Fruit fly (Drosophila melanogaster) whole organism, embryonic: ENCODE results near the gene CG17562.
A peak's percentile ranks its signal among the peaks of the same experiment; 100 is the strongest.

Source experiments
- ATbp ChIP-seq: fragments of 200-800 bp; sonication (Bioruptor generic); optimal IDR thresholded peaks from 2 replicates; lab custom pipeline; 2017; ENCODE audit warnings: missing biosample characterization, mild to moderate bottlenecking, missing genetic modification characterization, missing genetic modification reagents
- Blimp-1 ChIP-seq: fragments of 200-800 bp; sonication (Bioruptor generic); optimal IDR thresholded peaks from 3 replicates; lab custom pipeline; 2018; ENCODE audit warnings: missing biosample characterization, missing genetic modification characterization, mild to moderate bottlenecking, moderate library complexity, missing genetic modification reagents
- BtbVII ChIP-seq: fragments of 200-800 bp; sonication (Bioruptor generic); optimal IDR thresholded peaks from 3 replicates; lab custom pipeline; 2017; ENCODE audit warnings: missing biosample characterization, mild to moderate bottlenecking, missing genetic modification characterization
- CG10209 ChIP-seq: fragments of 200-800 bp; sonication (Bioruptor generic); optimal IDR thresholded peaks from 3 replicates; lab custom pipeline; 2017; ENCODE audit warnings: missing biosample characterization, mild to moderate bottlenecking, missing genetic modification characterization, missing genetic modification reagents
- CG10431 ChIP-seq: fragments of 200-800 bp; sonication (Bioruptor generic); optimal IDR thresholded peaks from 3 replicates; lab custom pipeline; 2018; ENCODE audit warnings: missing biosample characterization, mild to moderate bottlenecking, missing genetic modification characterization
- CG11398 ChIP-seq: fragments of 200-800 bp; sonication (Bioruptor generic); optimal IDR thresholded peaks from 2 replicates; lab custom pipeline; 2016; ENCODE audit warnings: missing biosample characterization, missing genetic modification characterization
- CG12299 ChIP-seq: fragments of 200-800 bp; sonication (Bioruptor generic); optimal IDR thresholded peaks from 2 replicates; lab custom pipeline; 2018; ENCODE audit warnings: missing biosample characterization, mild to moderate bottlenecking, missing genetic modification characterization
- CG12659 ChIP-seq: fragments of 200-800 bp; sonication (Bioruptor generic); optimal IDR thresholded peaks from 3 replicates; lab custom pipeline; 2017; ENCODE audit warnings: mild to moderate bottlenecking, missing biosample characterization, missing genetic modification reagents, missing genetic modification characterization
- CG15601 ChIP-seq: fragments of 200-800 bp; sonication (Bioruptor generic); optimal IDR thresholded peaks from 3 replicates; lab custom pipeline; 2019; ENCODE audit warnings: missing biosample characterization, mild to moderate bottlenecking, missing genetic modification characterization, moderate library complexity
- CG2116 ChIP-seq: fragments of 200-800 bp; sonication (Bioruptor generic); optimal IDR thresholded peaks from 3 replicates; lab custom pipeline; 2018; ENCODE audit warnings: missing biosample characterization, mild to moderate bottlenecking, missing genetic modification characterization
- CG2678 ChIP-seq: fragments of 200-800 bp; sonication (Bioruptor generic); optimal IDR thresholded peaks from 3 replicates; lab custom pipeline; 2019; ENCODE audit warnings: missing biosample characterization, mild to moderate bottlenecking, missing genetic modification characterization, moderate library complexity
- CG33557 ChIP-seq: fragments of 200-800 bp; sonication (Bioruptor generic); optimal IDR thresholded peaks from 2 replicates; lab custom pipeline; 2019; ENCODE audit warnings: missing biosample characterization, mild to moderate bottlenecking, missing genetic modification characterization, moderate library complexity
- CG4328 ChIP-seq: fragments of 200-800 bp; sonication (Bioruptor generic); optimal IDR thresholded peaks from 3 replicates; lab custom pipeline; 2017; ENCODE audit warnings: missing biosample characterization, missing genetic modification reagents, missing genetic modification characterization
- CG6689 ChIP-seq: fragments of 200-800 bp; sonication (Bioruptor generic); IDR thresholded peaks from 2 replicates; pipeline ENCODE4 v1.3.6; 2022; ENCODE audit warnings: missing biosample characterization, missing genetic modification characterization
- CG8944 ChIP-seq: fragments of 200-800 bp; sonication (Bioruptor generic); optimal IDR thresholded peaks from 3 replicates; lab custom pipeline; 2016; ENCODE audit warnings: missing biosample characterization, missing genetic modification characterization
- Camta ChIP-seq: fragments of 200-800 bp; sonication (Bioruptor generic); optimal IDR thresholded peaks from 2 replicates; lab custom pipeline; 2016; ENCODE audit warnings: missing biosample characterization, missing genetic modification characterization
- D ChIP-seq, 2 experiments: fragments of 200-800 bp in 1 of 2; fragments of >200 bp in 1 of 2; sonication (Bioruptor generic) in 1 of 2; optimal IDR thresholded peaks; 2 replicates in 1 of 2; 3 replicates in 1 of 2; lab custom pipeline; 2017; ENCODE audit warnings: mild to moderate bottlenecking in 1 of 2, missing biosample characterization in 1 of 2, missing genetic modification characterization in 1 of 2, missing genetic modification reagents in 1 of 2
- GATAe ChIP-seq: fragments of 200-800 bp; sonication (Bioruptor generic); conservative IDR thresholded peaks from 2 replicates; pipeline ENCODE4 v1.3.6; 2022; ENCODE audit warnings: missing biosample characterization, missing genetic modification characterization
- HmgZ ChIP-seq: fragments of 200-800 bp; sonication (Bioruptor generic); optimal IDR thresholded peaks from 2 replicates; lab custom pipeline; 2018; ENCODE audit warnings: missing biosample characterization, mild to moderate bottlenecking, missing genetic modification characterization
- Mes4 ChIP-seq: fragments of 200-800 bp; sonication (Bioruptor generic); optimal IDR thresholded peaks from 2 replicates; lab custom pipeline; 2016; ENCODE audit warnings: missing biosample characterization, missing genetic modification characterization
- NC2α ChIP-seq: fragments of 200-800 bp; sonication (Bioruptor generic); optimal IDR thresholded peaks from 2 replicates; lab custom pipeline; 2016; ENCODE audit warnings: missing biosample characterization, missing genetic modification characterization
- NFAT ChIP-seq: fragments of 200-800 bp; sonication (Bioruptor generic); IDR thresholded peaks from 2 replicates; pipeline ENCODE4 v1.3.6; 2022; ENCODE audit warnings: missing biosample characterization, missing genetic modification characterization
- Optix ChIP-seq: fragments of 200-800 bp; sonication (Bioruptor generic); IDR thresholded peaks from 3 replicates; pipeline ENCODE4 v1.3.6; 2022; ENCODE audit warnings: missing biosample characterization, missing genetic modification characterization
- Side ChIP-seq: fragments of 200-800 bp; sonication (Bioruptor generic); optimal IDR thresholded peaks from 2 replicates; lab custom pipeline; 2016; ENCODE audit warnings: missing biosample characterization, missing genetic modification characterization
- Sin3A ChIP-seq: fragments of >200 bp; optimal IDR thresholded peaks from 2 replicates; lab custom pipeline; 2018
- Stat92E ChIP-seq, 3 experiments: fragments of >200 bp in 2 of 3; fragments of 200-800 bp in 1 of 3; sonication (Bioruptor generic) in 1 of 3; optimal IDR thresholded peaks; 2 replicates each; lab custom pipeline; 2017 to 2019; ENCODE audit warnings: missing biosample characterization in 3 of 3, missing genetic modification characterization in 3 of 3, mild to moderate bottlenecking in 1 of 3, moderate library complexity in 1 of 3
- Trl ChIP-seq, 3 experiments: fragments of >200 bp in 2 of 3; fragments of 200-800 bp in 1 of 3; sonication (Bioruptor generic) in 1 of 3; optimal IDR thresholded peaks; 2 replicates in 1 of 3; 3 replicates in 2 of 3; lab custom pipeline; 2016 to 2017; ENCODE audit warnings: missing biosample characterization in 1 of 3, missing genetic modification characterization in 1 of 3
- YL-1 ChIP-seq: fragments of 200-800 bp; sonication (Bioruptor generic); optimal IDR thresholded peaks from 3 replicates; lab custom pipeline; 2017; ENCODE audit warnings: missing biosample characterization, mild to moderate bottlenecking, missing genetic modification characterization
- ab ChIP-seq: fragments of 200-800 bp; sonication (Bioruptor generic); optimal IDR thresholded peaks from 2 replicates; lab custom pipeline; 2016; ENCODE audit warnings: missing biosample characterization, missing genetic modification characterization
- ara ChIP-seq: fragments of 200-800 bp; sonication (Bioruptor generic); IDR thresholded peaks from 2 replicates; pipeline ENCODE4 v1.3.6; 2022; ENCODE audit warnings: missing biosample characterization, missing genetic modification characterization
- ash1 ChIP-seq: fragments of 200-800 bp; sonication (Bioruptor generic); optimal IDR thresholded peaks from 2 replicates; lab custom pipeline; 2018; ENCODE audit warnings: missing biosample characterization, mild to moderate bottlenecking, missing genetic modification characterization
- croc ChIP-seq: fragments of 200-800 bp; sonication (Bioruptor generic); conservative IDR thresholded peaks from 3 replicates; pipeline ENCODE4 v1.3.6; 2022; ENCODE audit warnings: missing biosample characterization, missing genetic modification characterization
- dmrt99B ChIP-seq: fragments of 200-800 bp; sonication (Bioruptor generic); optimal IDR thresholded peaks from 2 replicates; lab custom pipeline; 2018; ENCODE audit warnings: missing biosample characterization, mild to moderate bottlenecking, missing genetic modification characterization, moderate library complexity
- dpn ChIP-seq, 2 experiments: fragments of 200-800 bp; sonication (Bioruptor generic); optimal IDR thresholded peaks; 3 replicates each; lab custom pipeline; 2016; ENCODE audit warnings: missing biosample characterization in 2 of 2, missing genetic modification characterization in 2 of 2
- fd3F ChIP-seq: fragments of 200-800 bp; sonication (Bioruptor generic); optimal IDR thresholded peaks from 2 replicates; lab custom pipeline; 2018; ENCODE audit warnings: missing biosample characterization, mild to moderate bottlenecking, missing genetic modification characterization, moderate library complexity
- fd64A ChIP-seq: fragments of 200-800 bp; sonication (Bioruptor generic); optimal IDR thresholded peaks from 3 replicates; lab custom pipeline; 2018; ENCODE audit warnings: missing biosample characterization, mild to moderate bottlenecking, missing genetic modification characterization
- knrl ChIP-seq: fragments of 200-800 bp; sonication (Bioruptor generic); IDR thresholded peaks from 3 replicates; pipeline ENCODE4 v1.3.6; 2022; ENCODE audit warnings: missing biosample characterization, missing genetic modification characterization; ENCODE audit not compliant: partially characterized antibody
- nerfin-1 ChIP-seq: fragments of 200-800 bp; sonication (Bioruptor generic); optimal IDR thresholded peaks from 3 replicates; lab custom pipeline; 2019; ENCODE audit warnings: missing biosample characterization, mild to moderate bottlenecking, missing genetic modification characterization, moderate library complexity
- odd ChIP-seq: fragments of 200-800 bp; sonication (Bioruptor generic); optimal IDR thresholded peaks from 2 replicates; lab custom pipeline; 2017; ENCODE audit warnings: missing biosample characterization, mild to moderate bottlenecking, missing genetic modification characterization
- org-1 ChIP-seq: fragments of 200-800 bp; sonication (Bioruptor generic); optimal IDR thresholded peaks from 2 replicates; lab custom pipeline; 2017; ENCODE audit warnings: missing biosample characterization, missing genetic modification characterization
- pan ChIP-seq, 4 experiments: fragments of >200 bp in 3 of 4; fragments of 200-800 bp in 1 of 4; sonication (Bioruptor generic) in 1 of 4; optimal IDR thresholded peaks in 3 of 4; IDR thresholded peaks in 1 of 4; 2 replicates each; pipeline versions ENCODE4 v1.3.6 to Lab custom; 2017 to 2022; ENCODE audit warnings: missing biosample characterization in 2 of 4, missing genetic modification characterization in 2 of 4, mixed read lengths in 1 of 4
- pzg ChIP-seq: fragments of 200-800 bp; sonication (Bioruptor generic); optimal IDR thresholded peaks from 3 replicates; lab custom pipeline; 2018; ENCODE audit warnings: missing biosample characterization, mild to moderate bottlenecking, missing genetic modification characterization, moderate library complexity
- schlank ChIP-seq: fragments of 200-800 bp; sonication (Bioruptor generic); optimal IDR thresholded peaks from 2 replicates; lab custom pipeline; 2018; ENCODE audit warnings: missing biosample characterization, mild to moderate bottlenecking, missing genetic modification characterization
- sug ChIP-seq: fragments of 200-800 bp; optimal IDR thresholded peaks from 2 replicates; lab custom pipeline; 2019; ENCODE audit warnings: missing biosample characterization, mild to moderate bottlenecking, missing genetic modification characterization, moderate library complexity
- tgo ChIP-seq: fragments of 200-800 bp; sonication (Bioruptor generic); IDR thresholded peaks from 3 replicates; pipeline ENCODE4 v1.3.6; 2022; ENCODE audit warnings: missing biosample characterization, missing genetic modification characterization
- tup ChIP-seq: fragments of 200-800 bp; sonication (Bioruptor generic); optimal IDR thresholded peaks from 2 replicates; lab custom pipeline; 2016; ENCODE audit warnings: missing biosample characterization, mild to moderate bottlenecking, missing genetic modification characterization, moderate library complexity
- zf30C ChIP-seq: fragments of 200-800 bp; sonication (Bioruptor generic); optimal IDR thresholded peaks from 3 replicates; lab custom pipeline; 2018; ENCODE audit warnings: missing biosample characterization, mild to moderate bottlenecking, missing genetic modification characterization

The CG17562 gene

dm6 chr3R:16652091-16652490, 37.0 kb downstream of the CG17562 start, which contains the start of gene CG14907 (continued):
- TF ChIP-seq CG2116 (GFP tag; lab: Kevin White, UChicago) (peak; percentile 96), org-1 (no peak), Trl (optimal IDR thresholded peaks at IDR 0.05; lab: Kevin White, UChicago) (no peak), Trl (GFP tag; optimal IDR thresholded peaks at IDR 0.05; lab: Kevin White, UChicago) (no peak)

- TF ChIP-seq ab (GFP tag; lab: Kevin White, UChicago): no peak
- no peak for TF ChIP-seq CG12659 (GFP tag; lab: Kevin White, UChicago)
- peak; percentile 17 for TF ChIP-seq fd3F (GFP tag; lab: Kevin White, UChicago)
- peak; percentile 4 for TF ChIP-seq ATbp (GFP tag; lab: Kevin White, UChicago)
- TF ChIP-seq NC2α (GFP tag; lab: Kevin White, UChicago): no peak
- TF ChIP-seq Mes4: no peak
- TF ChIP-seq pan (optimal IDR thresholded peaks at IDR 0.05; lab: Kevin White, UChicago): no peak
- no peak for TF ChIP-seq pan (GFP tag; optimal IDR thresholded peaks at IDR 0.05 in 1 of 2, IDR thresholded peaks at IDR 0.05 in 1 of 2)
- TF ChIP-seq odd (GFP tag; lab: Kevin White, UChicago): no peak
- no peak for TF ChIP-seq Camta (GFP tag; lab: Kevin White, UChicago)
- TF ChIP-seq CG2678 (tag; lab: Kevin White, UChicago): peak; percentile 40
- TF ChIP-seq fd64A: peak; percentile 15
- peak; percentile 42; the same call in 1 of the 2 replicates for TF ChIP-seq ara
- TF ChIP-seq CG15601 (tag; lab: Kevin White, UChicago): peak; percentile 15
- TF ChIP-seq croc (GFP tag; lab: Robert Waterston, UW): no peak
- TF ChIP-seq nerfin-1 (tag; lab: Kevin White, UChicago): peak; percentile 12
- no peak for TF ChIP-seq dpn (GFP tag; optimal IDR thresholded peaks at IDR 0.05; lab: Kevin White, UChicago)
- no peak for TF ChIP-seq dmrt99B
- no peak for TF ChIP-seq BtbVII (GFP tag; lab: Kevin White, UChicago)
- TF ChIP-seq CG11398 (GFP tag; lab: Kevin White, UChicago): no peak
- TF ChIP-seq NFAT (GFP tag; lab: Robert Waterston, UW): no peak
- no peak for TF ChIP-seq Optix (GFP tag; lab: Robert Waterston, UW)
- peak; percentile 32 for TF ChIP-seq sug (tag; lab: Kevin White, UChicago)
- no peak for TF ChIP-seq pzg
- TF ChIP-seq tgo (GFP tag; lab: Robert Waterston, UW): no peak
- TF ChIP-seq YL-1 (GFP tag; lab: Kevin White, UChicago): peak; percentile 21
- peak; percentile 3 for TF ChIP-seq schlank (tag; lab: Kevin White, UChicago)
- no peak for TF ChIP-seq GATAe (GFP tag; lab: Robert Waterston, UW)
- TF ChIP-seq Side (GFP tag; lab: Kevin White, UChicago): no peak
- no peak for TF ChIP-seq ash1 (GFP tag; lab: Kevin White, UChicago)
- no peak for TF ChIP-seq CG6689 (GFP tag; lab: Robert Waterston, UW)
- TF ChIP-seq CG10209 (GFP tag; lab: Kevin White, UChicago): no peak
- TF ChIP-seq D (optimal IDR thresholded peaks at IDR 0.05; lab: Kevin White, UChicago): no peak
- TF ChIP-seq D (GFP tag; optimal IDR thresholded peaks at IDR 0.05; lab: Kevin White, UChicago): no peak
- TF ChIP-seq Sin3A (lab: Kevin White, UChicago): no peak
- TF ChIP-seq HmgZ (tag; lab: Kevin White, UChicago): peak; percentile 21
- no peak for TF ChIP-seq tup
- TF ChIP-seq Stat92E (GFP tag; optimal IDR thresholded peaks at IDR 0.05; lab: Kevin White, UChicago): peak in 1 of 3 experiments; percentile 66
- peak; percentile 40 for TF ChIP-seq CG12299 (tag; lab: Kevin White, UChicago)
- peak; percentile 19 for TF ChIP-seq Blimp-1 (GFP tag; lab: Kevin White, UChicago)
- no peak for TF ChIP-seq CG10431
- TF ChIP-seq zf30C: no peak
- no peak for TF ChIP-seq CG8944 (GFP tag; lab: Kevin White, UChicago)
- no peak for TF ChIP-seq knrl (GFP tag; lab: Robert Waterston, UW)
- TF ChIP-seq CG33557 (GFP tag; lab: Kevin White, UChicago): peak; percentile 49
- TF ChIP-seq CG4328 (GFP tag; lab: Kevin White, UChicago): peak; percentile 39
Observed at dm6 chr3R:16655000-16655493, 39.9 kb downstream of the CG17562 start.
